Fruit fly (Drosophila melanogaster): ENCODE measurements around the gene CG32695.
A peak's percentile ranks its signal among the peaks of the same experiment; 100 is the strongest.

CG32695 gene

dm6 chrX:9899535-9900179, 25.8 kb upstream of the CG32695 start, which contains the start of gene CG15249 (continued):
- TF ChIP-seq fd59A (GFP tag; optimal IDR thresholded peaks at IDR 0.05), result no peak
- TF ChIP-seq CG16779 (tag; optimal IDR thresholded peaks at IDR 0.05), result peak; percentile 48
- TF ChIP-seq CG8632 (GFP tag; optimal IDR thresholded peaks at IDR 0.05), result peak; percentile 63
- peak; percentile 54 for TF ChIP-seq Ets96B (tag; optimal IDR thresholded peaks at IDR 0.05)
- peak; percentile 42 for TF ChIP-seq dsx (GFP tag; optimal IDR thresholded peaks at IDR 0.05; ENCODE audit: poor library complexity, severe bottlenecking)
- TF ChIP-seq CG10669 (GFP tag; optimal IDR thresholded peaks at IDR 0.05), result peak; percentile 5
- TF ChIP-seq CG9139 (GFP tag; optimal IDR thresholded peaks at IDR 0.05), result peak; percentile 26
- TF ChIP-seq CG8119 (GFP tag; IDR thresholded peaks at IDR 0.05), result peak; percentile 72
- TF ChIP-seq Sox15 (GFP tag; optimal IDR thresholded peaks at IDR 0.05), result no peak
- TF ChIP-seq CG32006 (GFP tag; optimal IDR thresholded peaks at IDR 0.05), result peak; percentile 86
- no peak for TF ChIP-seq CG31627 (GFP tag; optimal IDR thresholded peaks at IDR 0.05)
- 0 out of 3 replicates have a peak, but pooled peaks have one; percentile 27 for TF ChIP-seq CG6163 (GFP tag; IDR thresholded peaks at IDR 0.05)
- TF ChIP-seq vri (GFP tag; optimal IDR thresholded peaks at IDR 0.05), result no peak
- peak; percentile 20 for TF ChIP-seq Lpt (GFP tag; optimal IDR thresholded peaks at IDR 0.05)
- TF ChIP-seq spab (GFP tag; optimal IDR thresholded peaks at IDR 0.05), result peak; percentile 18

- TF ChIP-seq CG3032 (tag; optimal IDR thresholded peaks at IDR 0.05), result no peak
- TF ChIP-seq CG6792 (GFP tag; optimal IDR thresholded peaks at IDR 0.05), result no peak
- no peak for TF ChIP-seq Met (GFP tag; optimal IDR thresholded peaks at IDR 0.05)
- TF ChIP-seq CG11294 (GFP tag; IDR thresholded peaks at IDR 0.05), result no peak
- TF ChIP-seq Eip75B (GFP tag; optimal IDR thresholded peaks at IDR 0.05), result no peak
- no peak for TF ChIP-seq lz (GFP tag; optimal IDR thresholded peaks at IDR 0.05)
- no peak for TF ChIP-seq Eip93F (GFP tag; optimal IDR thresholded peaks at IDR 0.05)
- no peak for TF ChIP-seq CG10631 (GFP tag; optimal IDR thresholded peaks at IDR 0.05)
Measured at dm6 chrX:9897599-9897998, 23.7 kb upstream of the CG32695 start.

dm6 chrX:9892834-9893233, 19.0 kb upstream of the CG32695 start:
- TF ChIP-seq CG9139 (GFP tag; optimal IDR thresholded peaks at IDR 0.05) (no peak), Ets96B (tag; optimal IDR thresholded peaks at IDR 0.05) (no peak), CG32006 (GFP tag; optimal IDR thresholded peaks at IDR 0.05) (peak; percentile 37), cyc (GFP tag; optimal IDR thresholded peaks at IDR 0.05) (peak; percentile 75), CG8319 (GFP tag; optimal IDR thresholded peaks at IDR 0.05) (peak; percentile 35), ss (GFP tag; optimal IDR thresholded peaks at IDR 0.05) (no peak), Sox102F (GFP tag; optimal IDR thresholded peaks at IDR 0.05) (peak; percentile 76), Eip78C (GFP tag) (peak; percentile 72), CG3919 (GFP tag; optimal IDR thresholded peaks at IDR 0.05) (peak; percentile 58), OdsH (GFP tag; optimal IDR thresholded peaks at IDR 0.05) (peak; percentile 48), Lpt (GFP tag; optimal IDR thresholded peaks at IDR 0.05) (no peak), Sox14 (GFP tag; optimal IDR thresholded peaks at IDR 0.05) (peak; percentile 53), CG10631 (GFP tag; optimal IDR thresholded peaks at IDR 0.05) (peak; percentile 12), Sox15 (GFP tag; optimal IDR thresholded peaks at IDR 0.05) (peak; percentile 39), CG15336 (GFP tag; IDR thresholded peaks at IDR 0.05) (peak; percentile 27; the same call in 1 of the 2 replicates), CG6163 (GFP tag; IDR thresholded peaks at IDR 0.05) (peak; percentile 65; the same call in 2 of the 3 replicates), fd85E (GFP tag; optimal IDR thresholded peaks at IDR 0.05) (no peak), CG6276 (GFP tag; optimal IDR thresholded peaks at IDR 0.05) (no peak), CG7368 (GFP tag; optimal IDR thresholded peaks at IDR 0.05) (peak; percentile 32), topi (GFP tag; optimal IDR thresholded peaks at IDR 0.05) (peak; percentile 69), vri (GFP tag; optimal IDR thresholded peaks at IDR 0.05) (peak; percentile 54), CG31627 (GFP tag; optimal IDR thresholded peaks at IDR 0.05) (peak; percentile 79), Eip75B (GFP tag; optimal IDR thresholded peaks at IDR 0.05) (peak; percentile 40), CG6792 (GFP tag; optimal IDR thresholded peaks at IDR 0.05) (peak; percentile 60), pdm3 (GFP tag; optimal IDR thresholded peaks at IDR 0.05) (peak; percentile 59), fd59A (GFP tag; optimal IDR thresholded peaks at IDR 0.05) (no peak), Blimp-1 (GFP tag; optimal IDR thresholded peaks at IDR 0.05) (peak; percentile 10), salr (GFP tag; optimal IDR thresholded peaks at IDR 0.05) (no peak), CG34406 (GFP tag; optimal IDR thresholded peaks at IDR 0.05) (peak; percentile 44), CG6854 (GFP tag; optimal IDR thresholded peaks at IDR 0.05) (no peak), Gug (GFP tag; IDR thresholded peaks at IDR 0.05) (no peak), Hr38 (GFP tag; optimal IDR thresholded peaks at IDR 0.05) (no peak), esn (GFP tag; optimal IDR thresholded peaks at IDR 0.05) (peak; percentile 71), acj6 (GFP tag; optimal IDR thresholded peaks at IDR 0.05) (peak; percentile 51), CG4318 (GFP tag; optimal IDR thresholded peaks at IDR 0.05) (no peak)

Data from whole organism, prepupa.